Fruit fly (Drosophila melanogaster) whole organism, adult: ENCODE data around the gene CG42852.

Experiments
- CG11617 ChIP-seq: fragments of 200-800 bp; sonication (Bioruptor generic); optimal IDR thresholded peaks from 2 replicates; lab custom pipeline; 2017; ENCODE audit warnings: mild to moderate bottlenecking, missing biosample characterization, missing genetic modification reagents, missing genetic modification characterization
- CG12768 ChIP-seq: fragments of 200-800 bp; sonication (Bioruptor generic); optimal IDR thresholded peaks from 2 replicates; lab custom pipeline; 2017; ENCODE audit warnings: missing biosample characterization, missing genetic modification characterization, mild to moderate bottlenecking, moderate library complexity, missing genetic modification reagents
- CG14711 ChIP-seq: fragments of 200-800 bp; sonication (Bioruptor generic); optimal IDR thresholded peaks from 2 replicates; lab custom pipeline; 2018; ENCODE audit warnings: missing biosample characterization, mild to moderate bottlenecking, missing genetic modification characterization, moderate library complexity
- CG1620 ChIP-seq: fragments of 200-800 bp; sonication (Bioruptor generic); optimal IDR thresholded peaks from 2 replicates; lab custom pipeline; 2016; ENCODE audit warnings: missing biosample characterization, missing genetic modification characterization
- CG33017 ChIP-seq: fragments of 200-800 bp; sonication (Bioruptor generic); optimal IDR thresholded peaks from 2 replicates; lab custom pipeline; 2018; ENCODE audit warnings: missing biosample characterization, mild to moderate bottlenecking, missing genetic modification characterization, moderate library complexity
- CG5204 ChIP-seq: fragments of 200-800 bp; sonication (Bioruptor generic); optimal IDR thresholded peaks from 2 replicates; lab custom pipeline; 2016; ENCODE audit warnings: missing biosample characterization, missing genetic modification characterization
- CG7045 ChIP-seq: fragments of 200-800 bp; sonication (Bioruptor generic); optimal IDR thresholded peaks from 2 replicates; lab custom pipeline; 2017; ENCODE audit warnings: missing biosample characterization, mild to moderate bottlenecking, missing genetic modification characterization
- CG7101 ChIP-seq: fragments of 200-800 bp; sonication (Bioruptor generic); optimal IDR thresholded peaks from 2 replicates; lab custom pipeline; 2018; ENCODE audit warnings: missing biosample characterization, mild to moderate bottlenecking, missing genetic modification characterization, moderate library complexity
- Clk ChIP-seq: fragments of 200-800 bp; sonication (Bioruptor generic); optimal IDR thresholded peaks from 2 replicates; lab custom pipeline; 2017; ENCODE audit warnings: missing biosample characterization, missing genetic modification characterization
- Crg-1 ChIP-seq: fragments of 200-800 bp; sonication (Bioruptor generic); optimal IDR thresholded peaks from 2 replicates; lab custom pipeline; 2016; ENCODE audit warnings: missing biosample characterization, missing genetic modification characterization
- Hr96 ChIP-seq: fragments of 200-800 bp; sonication (Bioruptor generic); optimal IDR thresholded peaks from 2 replicates; lab custom pipeline; 2016; ENCODE audit warnings: missing biosample characterization, missing genetic modification characterization
- Mnt ChIP-seq: fragments of 200-800 bp; sonication (Bioruptor generic); optimal IDR thresholded peaks from 2 replicates; lab custom pipeline; 2016; ENCODE audit warnings: missing biosample characterization, mild to moderate bottlenecking, missing genetic modification characterization
- bab1 ChIP-seq: fragments of 200-800 bp; sonication (Bioruptor generic); optimal IDR thresholded peaks from 3 replicates; lab custom pipeline; 2019; ENCODE audit warnings: missing biosample characterization, mild to moderate bottlenecking, missing genetic modification characterization, moderate library complexity
- cic ChIP-seq: fragments of 200-800 bp; sonication (Bioruptor generic); optimal IDR thresholded peaks from 2 replicates; lab custom pipeline; 2017; ENCODE audit warnings: missing biosample characterization, mild to moderate bottlenecking, missing genetic modification characterization, moderate library complexity
- cnc ChIP-seq, 2 experiments: fragments of >200 bp; optimal IDR thresholded peaks; 2 replicates each; lab custom pipeline; 2017
- kay ChIP-seq: fragments of 200-800 bp; sonication (Bioruptor generic); peaks from one replicate; lab custom pipeline; 2016; ENCODE audit warnings: missing biosample characterization, missing genetic modification characterization, borderline replicate concordance
- ovo ChIP-seq: fragments of 200-800 bp; sonication (Bioruptor generic); optimal IDR thresholded peaks from 2 replicates; lab custom pipeline; 2016; ENCODE audit warnings: missing biosample characterization, missing genetic modification characterization
- pad ChIP-seq: fragments of 200-800 bp; sonication (Bioruptor generic); optimal IDR thresholded peaks from 3 replicates; lab custom pipeline; 2017; ENCODE audit warnings: missing biosample characterization, missing genetic modification characterization, mild to moderate bottlenecking, moderate library complexity, missing genetic modification reagents
- tj ChIP-seq: fragments of 200-800 bp; sonication (Bioruptor generic); optimal IDR thresholded peaks from 3 replicates; lab custom pipeline; 2017; ENCODE audit warnings: missing biosample characterization, mild to moderate bottlenecking, missing genetic modification characterization, moderate library complexity
- toe ChIP-seq: fragments of 200-800 bp; sonication (Bioruptor generic); optimal IDR thresholded peaks from 2 replicates; lab custom pipeline; 2016; ENCODE audit warnings: missing biosample characterization, missing genetic modification characterization

The CG42852 gene

dm6 chr3L:16712371-16712770, 42.9 kb upstream of the CG42852 start:
- TF ChIP-seq kay, result no peak

dm6 chr3L:16713446-16714192, 41.7 kb upstream of the CG42852 start:
- TF ChIP-seq toe (no peak), CG12768 (GFP tag; lab: Kevin White, UChicago) (no peak), CG14711 (tag; lab: Kevin White, UChicago) (no peak), pad (GFP tag; lab: Kevin White, UChicago) (peak; percentile 23), Mnt (no peak), ovo (GFP tag; lab: Kevin White, UChicago) (peak; percentile 4), CG11617 (GFP tag; lab: Kevin White, UChicago) (no peak), kay (no peak), Hr96 (no peak), CG33017 (tag; lab: Kevin White, UChicago) (no peak), CG5204 (GFP tag; lab: Kevin White, UChicago) (no peak), Clk (GFP tag; lab: Kevin White, UChicago) (no peak), CG7045 (GFP tag; lab: Kevin White, UChicago) (no peak), bab1 (GFP tag; lab: Kevin White, UChicago) (peak; percentile 12), Crg-1 (GFP tag; lab: Kevin White, UChicago) (no peak), cnc (optimal IDR thresholded peaks at IDR 0.05; lab: Kevin White, UChicago) (no peak), CG7101 (tag; lab: Kevin White, UChicago) (no peak), tj (GFP tag; lab: Kevin White, UChicago) (no peak), cic (GFP tag; lab: Kevin White, UChicago) (peak; percentile 31), CG1620 (GFP tag; lab: Kevin White, UChicago) (no peak)

dm6 chr3L:16714193-16714538, 41.1 kb upstream of the CG42852 start:
- TF ChIP-seq CG5204 (GFP tag; lab: Kevin White, UChicago) (no peak), cnc (optimal IDR thresholded peaks at IDR 0.05; lab: Kevin White, UChicago) (no peak), Crg-1 (GFP tag; lab: Kevin White, UChicago) (peak; percentile 43), ovo (GFP tag; lab: Kevin White, UChicago) (no peak), CG12768 (GFP tag; lab: Kevin White, UChicago) (peak; percentile 83), kay (no peak), Mnt (peak; percentile 6), CG14711 (tag; lab: Kevin White, UChicago) (peak; percentile 29), bab1 (GFP tag; lab: Kevin White, UChicago) (no peak), toe (no peak), tj (GFP tag; lab: Kevin White, UChicago) (no peak), pad (GFP tag; lab: Kevin White, UChicago) (peak; percentile 8), CG7101 (tag; lab: Kevin White, UChicago) (peak; percentile 38), CG7045 (GFP tag; lab: Kevin White, UChicago) (peak; percentile 36), CG1620 (GFP tag; lab: Kevin White, UChicago) (peak; percentile 5), cic (GFP tag; lab: Kevin White, UChicago) (no peak), CG11617 (GFP tag; lab: Kevin White, UChicago) (peak; percentile 49), Hr96 (no peak), CG33017 (tag; lab: Kevin White, UChicago) (no peak), Clk (GFP tag; lab: Kevin White, UChicago) (peak; percentile 29)

- TF ChIP-seq CG12768 (GFP tag; lab: Kevin White, UChicago), result no peak
- no peak for TF ChIP-seq CG14711 (tag; lab: Kevin White, UChicago)
- no peak for TF ChIP-seq Hr96
- no peak for TF ChIP-seq ovo (GFP tag; lab: Kevin White, UChicago)
- TF ChIP-seq Clk (GFP tag; lab: Kevin White, UChicago), result no peak
- no peak for TF ChIP-seq CG1620 (GFP tag; lab: Kevin White, UChicago)
- TF ChIP-seq cic (GFP tag; lab: Kevin White, UChicago), result no peak
- no peak for TF ChIP-seq CG7045 (GFP tag; lab: Kevin White, UChicago)
- no peak for TF ChIP-seq CG7101 (tag; lab: Kevin White, UChicago)
- no peak for TF ChIP-seq kay
- no peak for TF ChIP-seq CG11617 (GFP tag; lab: Kevin White, UChicago)
- no peak for TF ChIP-seq bab1 (GFP tag; lab: Kevin White, UChicago)
- TF ChIP-seq pad (GFP tag; lab: Kevin White, UChicago), result no peak
- TF ChIP-seq CG33017 (tag; lab: Kevin White, UChicago), result no peak
- TF ChIP-seq cnc (optimal IDR thresholded peaks at IDR 0.05; lab: Kevin White, UChicago), result no peak
- TF ChIP-seq CG5204 (GFP tag; lab: Kevin White, UChicago), result no peak
- TF ChIP-seq tj (GFP tag; lab: Kevin White, UChicago), result no peak
- no peak for TF ChIP-seq Mnt
- TF ChIP-seq toe, result no peak
- no peak for TF ChIP-seq Crg-1 (GFP tag; lab: Kevin White, UChicago)
Observed at dm6 chr3L:16724561-16724960, 30.7 kb upstream of the CG42852 start, which contains the start of gene CG13031. Gene CG13031, plus strand, starts transcription at chr3L:16724861.

- TF ChIP-seq cic (GFP tag; lab: Kevin White, UChicago), result no peak
- no peak for TF ChIP-seq CG12768 (GFP tag; lab: Kevin White, UChicago)
- TF ChIP-seq bab1 (GFP tag; lab: Kevin White, UChicago), result no peak
- no peak for TF ChIP-seq CG7045 (GFP tag; lab: Kevin White, UChicago)
- no peak for TF ChIP-seq CG33017 (tag; lab: Kevin White, UChicago)
- TF ChIP-seq toe, result no peak
- no peak for TF ChIP-seq kay
- TF ChIP-seq pad (GFP tag; lab: Kevin White, UChicago), result no peak
- TF ChIP-seq Crg-1 (GFP tag; lab: Kevin White, UChicago), result no peak
- no peak for TF ChIP-seq CG1620 (GFP tag; lab: Kevin White, UChicago)
- TF ChIP-seq CG11617 (GFP tag; lab: Kevin White, UChicago), result no peak
- no peak for TF ChIP-seq Hr96
Observed at dm6 chr3L:16726069-16726591, 29.2 kb upstream of the CG42852 start, which contains the start of the genes CG13026 and PGRP-SB2. Gene CG13026, minus strand, starts transcription at chr3L:16726169. Gene PGRP-SB2, plus strand, starts transcription at chr3L:16726541.
